Fruit fly (Drosophila melanogaster): Measurements from ENCODE around the gene Ca-beta.

dm6 chr2L:11251181-11251580, 47.8 kb upstream of the Ca-beta start:
- TF ChIP-seq CG34422 (GFP tag; IDR thresholded peaks at IDR 0.05): no peak
- TF ChIP-seq CG4707 (GFP tag; optimal IDR thresholded peaks at IDR 0.05): no peak
- no peak for TF ChIP-seq Nf-YC (tag; optimal IDR thresholded peaks at IDR 0.05)
- no peak for TF ChIP-seq CG34376 (GFP tag; optimal IDR thresholded peaks at IDR 0.05)
- TF ChIP-seq Atf6 (GFP tag; IDR thresholded peaks at IDR 0.05): no peak
- no peak for TF ChIP-seq gem (tag; optimal IDR thresholded peaks at IDR 0.05)
- no peak for TF ChIP-seq Lpt (GFP tag; optimal IDR thresholded peaks at IDR 0.05)
- TF ChIP-seq CG12236 (GFP tag; optimal IDR thresholded peaks at IDR 0.05): no peak
- no peak for TF ChIP-seq tup (GFP tag; optimal IDR thresholded peaks at IDR 0.05)
- TF ChIP-seq CG2199 (GFP tag; IDR thresholded peaks at IDR 0.05): no peak
- TF ChIP-seq CG8944 (GFP tag; optimal IDR thresholded peaks at IDR 0.05): no peak
- no peak for TF ChIP-seq tin (GFP tag; optimal IDR thresholded peaks at IDR 0.05)
- no peak for TF ChIP-seq gce (GFP tag; IDR thresholded peaks at IDR 0.05)
